Fruit fly (Drosophila melanogaster): ENCODE data around the gene CG34355.

Gene CG34355

DNA sequence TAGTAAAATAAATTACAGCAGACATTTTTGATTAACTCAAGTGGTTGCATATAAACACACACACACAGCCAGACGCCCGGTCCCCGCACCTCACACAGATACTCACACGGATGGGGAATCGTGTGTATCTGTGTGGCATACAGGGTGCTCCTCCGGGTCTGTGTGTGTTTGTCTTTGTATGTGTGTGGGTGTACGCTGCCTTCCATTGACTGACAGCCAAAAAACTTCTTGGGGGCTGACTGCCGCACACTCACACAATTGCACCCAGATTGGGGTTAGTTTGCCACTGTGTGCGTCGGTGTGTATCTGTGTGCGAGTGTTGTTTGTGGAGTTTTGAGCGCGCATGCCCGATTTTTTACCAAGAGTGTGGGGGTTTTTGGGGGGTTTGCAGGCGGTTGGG is 42.4 kb downstream of the CG34355 start (continued):
- TF ChIP-seq schlank (tag; optimal IDR thresholded peaks at IDR 0.05) (no peak), BtbVII (GFP tag; optimal IDR thresholded peaks at IDR 0.05) (no peak), repo (GFP tag; optimal IDR thresholded peaks at IDR 0.05) (no peak), dpn (GFP tag; optimal IDR thresholded peaks at IDR 0.05) (no peak), CG2199 (GFP tag; IDR thresholded peaks at IDR 0.05) (no peak), Sry-δ (GFP tag; optimal IDR thresholded peaks at IDR 0.05) (no peak)

DNA sequence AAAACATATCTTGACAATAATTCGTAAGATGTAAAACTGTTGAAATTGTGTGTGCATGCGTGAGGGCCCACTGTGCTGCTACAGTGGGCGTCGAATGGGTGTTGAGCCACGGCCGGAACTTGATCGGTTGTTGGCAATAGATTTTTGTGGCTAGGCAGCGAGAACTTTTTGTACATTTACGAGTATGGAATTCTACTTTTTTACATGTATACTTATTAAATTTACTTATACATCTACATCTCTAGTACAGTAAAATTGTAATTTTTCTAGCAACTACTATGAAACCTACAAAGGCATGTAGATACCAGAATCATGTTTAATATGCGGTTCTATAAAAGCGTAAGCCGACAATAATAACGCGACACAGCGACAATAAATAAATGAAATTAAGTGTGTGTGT is 45.9 kb downstream of the CG34355 start:
- TF ChIP-seq sens-2 (GFP tag; IDR thresholded peaks at IDR 0.05) (no peak), yki (optimal IDR thresholded peaks at IDR 0.05) (no peak), tio (GFP tag; optimal IDR thresholded peaks at IDR 0.05) (no peak), CG11560 (tag; IDR thresholded peaks at IDR 0.05) (no peak), chn (GFP tag; optimal IDR thresholded peaks at IDR 0.05) (no peak), Med (GFP tag) (peak; percentile 56), bsh (GFP tag; optimal IDR thresholded peaks at IDR 0.05) (no peak), CG4707 (GFP tag; optimal IDR thresholded peaks at IDR 0.05) (no peak), sug (tag; optimal IDR thresholded peaks at IDR 0.05) (no peak), cwo (GFP tag; optimal IDR thresholded peaks at IDR 0.05) (no peak), CG14860 (GFP tag; IDR thresholded peaks at IDR 0.05; ENCODE audit: partially characterized antibody) (peak; percentile 53; the same call in 1 of the 3 replicates), vnd (GFP tag; IDR thresholded peaks at IDR 0.05; ENCODE audit: partially characterized antibody) (peak; percentile 55; the same call in 2 of the 3 replicates), dan (GFP tag; IDR thresholded peaks at IDR 0.05) (no peak), CG1529 (GFP tag; optimal IDR thresholded peaks at IDR 0.05) (no peak), Neu2 (GFP tag; optimal IDR thresholded peaks at IDR 0.05; ENCODE audit: borderline replicate concordance) (no peak), Sin3A (optimal IDR thresholded peaks at IDR 0.05) (no peak), CG8359 (GFP tag; optimal IDR thresholded peaks at IDR 0.05; ENCODE audit: borderline replicate concordance) (no peak), amos (GFP tag; IDR thresholded peaks at IDR 0.05; ENCODE audit: partially characterized antibody) (peak; percentile 47; the same call in 1 of the 2 replicates), nerfin-2 (GFP tag; IDR thresholded peaks at IDR 0.05; ENCODE audit: partially characterized antibody) (no peak), CG17385 (GFP tag; optimal IDR thresholded peaks at IDR 0.05) (no peak), toy (GFP tag; IDR thresholded peaks at IDR 0.05) (no peak), bab2 (GFP tag; optimal IDR thresholded peaks at IDR 0.05) (no peak), Bgb (GFP tag; IDR thresholded peaks at IDR 0.05; ENCODE audit: partially characterized antibody) (peak; percentile 51), ap (GFP tag; IDR thresholded peaks at IDR 0.05) (no peak), otp (GFP tag; IDR thresholded peaks at IDR 0.05) (no peak), CTCF (GFP tag; optimal IDR thresholded peaks at IDR 0.05) (peak; percentile 38), CG12769 (tag; optimal IDR thresholded peaks at IDR 0.05) (no peak), gem (tag; optimal IDR thresholded peaks at IDR 0.05) (no peak), CG32532 (GFP tag; IDR thresholded peaks at IDR 0.05) (no peak), NC2α (GFP tag; optimal IDR thresholded peaks at IDR 0.05) (no peak), CG10654 (GFP tag; optimal IDR thresholded peaks at IDR 0.05) (no peak), repo (GFP tag; optimal IDR thresholded peaks at IDR 0.05) (no peak), knrl (GFP tag; IDR thresholded peaks at IDR 0.05; ENCODE audit: partially characterized antibody) (peak; percentile 43; the same call in 1 of the 3 replicates), CG1603 (tag; optimal IDR thresholded peaks at IDR 0.05) (no peak), ci (GFP tag; IDR thresholded peaks at IDR 0.05) (no peak)

dm6 chr3R:23859365-23859804 is 55.7 kb downstream of the CG34355 start:
- TF ChIP-seq CG12942 (GFP tag; optimal IDR thresholded peaks at IDR 0.05) (peak; percentile 20), H15 (GFP tag; IDR thresholded peaks at IDR 0.05) (0 out of 3 replicates have a peak, but pooled peaks have one; percentile 55), fd96Cb (tag; optimal IDR thresholded peaks at IDR 0.05) (peak; percentile 56), CG10462 (GFP tag; optimal IDR thresholded peaks at IDR 0.05) (peak; percentile 22), CG12155 (GFP tag; optimal IDR thresholded peaks at IDR 0.05) (peak; percentile 48), fd3F (GFP tag; optimal IDR thresholded peaks at IDR 0.05) (peak; percentile 19), H2.0 (GFP tag; IDR thresholded peaks at IDR 0.05) (peak; percentile 55), CG7786 (GFP tag; optimal IDR thresholded peaks at IDR 0.05) (peak; percentile 73), CG1603 (tag; optimal IDR thresholded peaks at IDR 0.05) (peak; percentile 48), Ssrp (tag; optimal IDR thresholded peaks at IDR 0.05) (peak; percentile 14), Atf-2 (GFP tag; optimal IDR thresholded peaks at IDR 0.05) (peak; percentile 47), CG1529 (GFP tag; optimal IDR thresholded peaks at IDR 0.05) (peak; percentile 41), CG6175 (GFP tag; IDR thresholded peaks at IDR 0.05) (peak; percentile 70; the same call in 2 of the 3 replicates), CG17328 (GFP tag; IDR thresholded peaks at IDR 0.05) (peak; percentile 86)

All from whole organism, embryonic.